Fruit fly (Drosophila melanogaster) whole organism, wandering third instar larva: ENCODE measurements around the gene CG11367.
"Not testable (repeated sequence)": the region's sequence is repeated elsewhere in the genome, so short reads cannot be mapped to it uniquely, and the experiment has no call there.

ENCODE experiments used
- Abd-B ChIP-seq: fragments of >200 bp; optimal IDR thresholded peaks from 2 replicates; lab custom pipeline; 2017; ENCODE audit warnings: missing biosample characterization, missing genetic modification characterization
- CG32264 ChIP-seq: fragments of 200-800 bp; sonication (Bioruptor generic); optimal IDR thresholded peaks from 2 replicates; lab custom pipeline; 2016; ENCODE audit warnings: missing biosample characterization, missing genetic modification characterization
- Dfd ChIP-seq: fragments of >200 bp; optimal IDR thresholded peaks from 2 replicates; lab custom pipeline; 2017; ENCODE audit warnings: missing biosample characterization, missing genetic modification characterization
- GATAd ChIP-seq: sonication (Bioruptor generic); optimal IDR thresholded peaks from 2 replicates; lab custom pipeline; 2016; ENCODE audit warnings: missing biosample characterization, missing genetic modification characterization
- HLH106 ChIP-seq: fragments of 200-800 bp; optimal IDR thresholded peaks from 3 replicates; lab custom pipeline; 2019; ENCODE audit warnings: missing biosample characterization, mild to moderate bottlenecking, missing genetic modification characterization, moderate library complexity
- Hr78 ChIP-seq: fragments of >200 bp; optimal IDR thresholded peaks from 2 replicates; lab custom pipeline; 2017; ENCODE audit warnings: missing biosample characterization, missing genetic modification characterization
- Hr83 ChIP-seq: fragments of 200-300 bp; sonication (Bioruptor generic); optimal IDR thresholded peaks from 2 replicates; lab custom pipeline; 2016; ENCODE audit warnings: missing biosample characterization, mild to moderate bottlenecking, missing genetic modification characterization, moderate library complexity; ENCODE audit not compliant: poor library complexity, severe bottlenecking
- Jra ChIP-seq: sonication (Bioruptor generic); optimal IDR thresholded peaks from 2 replicates; lab custom pipeline; 2016; ENCODE audit warnings: missing biosample characterization, missing genetic modification characterization
- Mio ChIP-seq: sonication (Bioruptor generic); optimal IDR thresholded peaks from 2 replicates; lab custom pipeline; 2016; ENCODE audit warnings: missing biosample characterization, missing genetic modification characterization
- Myc ChIP-seq: fragments of >200 bp; optimal IDR thresholded peaks from 2 replicates; lab custom pipeline; 2017
- N ChIP-seq: fragments of >200 bp; optimal IDR thresholded peaks from 2 replicates; lab custom pipeline; 2018; ENCODE audit warnings: missing biosample characterization, missing external identifiers, missing genetic modification characterization
- OdsH ChIP-seq: fragments of 200-800 bp; sonication (Bioruptor generic); optimal IDR thresholded peaks from 2 replicates; lab custom pipeline; 2016; ENCODE audit warnings: missing biosample characterization, mild to moderate bottlenecking, missing genetic modification characterization
- Rel ChIP-seq, 2 experiments: fragments of 200-800 bp; sonication (Bioruptor generic) in 1 of 2; optimal IDR thresholded peaks; 2 replicates in 1 of 2; 3 replicates in 1 of 2; lab custom pipeline; 2016 to 2019; ENCODE audit warnings: mild to moderate bottlenecking in 2 of 2, missing biosample characterization in 2 of 2, missing genetic modification characterization in 2 of 2, moderate library complexity in 1 of 2
- Vsx2 ChIP-seq: fragments of 200-300, 225-300 bp; sonication (Bioruptor generic); optimal IDR thresholded peaks from 2 replicates; lab custom pipeline; 2018; ENCODE audit warnings: missing biosample characterization, missing genetic modification characterization; ENCODE audit not compliant: partially characterized antibody
- br ChIP-seq: fragments of 200-800 bp; sonication (Bioruptor generic); optimal IDR thresholded peaks from 2 replicates; lab custom pipeline; 2016; ENCODE audit warnings: missing biosample characterization, missing genetic modification characterization
- brk ChIP-seq: fragments of 200-800 bp; sonication (Bioruptor generic); optimal IDR thresholded peaks from 2 replicates; lab custom pipeline; 2016; ENCODE audit warnings: missing biosample characterization, mild to moderate bottlenecking, missing genetic modification characterization
- dl ChIP-seq, 2 experiments: fragments of 175-275, 200-275 bp in 1 of 2; fragments of 200-275 bp in 1 of 2; sonication (Bioruptor generic); optimal IDR thresholded peaks; lab custom pipeline; 2018; ENCODE audit warnings: mild to moderate bottlenecking in 2 of 2, missing biosample characterization in 2 of 2, missing genetic modification characterization in 2 of 2, moderate library complexity in 2 of 2; ENCODE audit not compliant: partially characterized antibody in 2 of 2, insufficient read depth in 1 of 2
- dmrt93B ChIP-seq: fragments of 200-800 bp; sonication (Bioruptor generic); optimal IDR thresholded peaks from 2 replicates; lab custom pipeline; 2018; ENCODE audit warnings: missing biosample characterization, mild to moderate bottlenecking, missing genetic modification characterization
- dsf ChIP-seq: sonication (Bioruptor generic); optimal IDR thresholded peaks from 2 replicates; lab custom pipeline; 2016; ENCODE audit warnings: missing biosample characterization, missing genetic modification characterization, borderline replicate concordance
- ey ChIP-seq: fragments of 200-800 bp; sonication (Bioruptor generic); optimal IDR thresholded peaks from 2 replicates; lab custom pipeline; 2016; ENCODE audit warnings: missing biosample characterization, missing genetic modification characterization
- foxo ChIP-seq, 2 experiments: fragments of 200-800 bp; sonication (Bioruptor generic); optimal IDR thresholded peaks; 2 replicates in 1 of 2; 3 replicates in 1 of 2; lab custom pipeline; 2016 to 2017; ENCODE audit warnings: missing biosample characterization in 2 of 2, missing genetic modification characterization in 2 of 2
- h ChIP-seq: fragments of 200-800 bp; sonication (Bioruptor generic); optimal IDR thresholded peaks from 3 replicates; lab custom pipeline; 2016; ENCODE audit warnings: missing biosample characterization, mild to moderate bottlenecking, missing genetic modification characterization
- jim ChIP-seq: fragments of 175-275, 200-325 bp; sonication (Bioruptor generic); optimal IDR thresholded peaks from 2 replicates; lab custom pipeline; 2016; ENCODE audit warnings: missing biosample characterization, mild to moderate bottlenecking, missing genetic modification characterization
- lola ChIP-seq: fragments of >200 bp; optimal IDR thresholded peaks from 2 replicates; lab custom pipeline; 2017; ENCODE audit warnings: missing biosample characterization, missing genetic modification characterization
- psq ChIP-seq: fragments of 200-800 bp; sonication (Bioruptor generic); optimal IDR thresholded peaks from 3 replicates; lab custom pipeline; 2017; ENCODE audit warnings: missing biosample characterization, mild to moderate bottlenecking, missing genetic modification characterization, moderate library complexity
- rgr ChIP-seq: fragments of 200-800 bp; sonication (Bioruptor generic); optimal IDR thresholded peaks from 3 replicates; lab custom pipeline; 2016; ENCODE audit warnings: missing biosample characterization, mild to moderate bottlenecking, missing genetic modification characterization
- sage ChIP-seq: fragments of 200-800 bp; sonication (Bioruptor generic); optimal IDR thresholded peaks from 2 replicates; lab custom pipeline; 2016; ENCODE audit warnings: missing biosample characterization, mild to moderate bottlenecking, missing genetic modification characterization
- tai ChIP-seq: sonication (Bioruptor generic); optimal IDR thresholded peaks from 2 replicates; lab custom pipeline; 2016; ENCODE audit warnings: missing biosample characterization, missing genetic modification characterization
- usp ChIP-seq: fragments of >200 bp; optimal IDR thresholded peaks from 2 replicates; lab custom pipeline; 2017; ENCODE audit warnings: missing biosample characterization, missing genetic modification characterization
- woc ChIP-seq: sonication (Bioruptor generic); optimal IDR thresholded peaks from 2 replicates; lab custom pipeline; 2016; ENCODE audit warnings: missing biosample characterization, mild to moderate bottlenecking, missing genetic modification characterization

The CG11367 gene

dm6 chr3L:22692428-22692827 is 35.5 kb upstream of the CG11367 start, which contains the start of gene CG14454:
TSS of gene CG14454 (minus strand) at chr3L:22692528.
- TF ChIP-seq sage (GFP tag; lab: Kevin White, UChicago); brk (GFP tag; lab: Kevin White, UChicago); HLH106 (tag; lab: Kevin White, UChicago): not testable (repeated sequence)

- TF ChIP-seq tai (GFP tag; lab: Kevin White, UChicago): no peak
- TF ChIP-seq Rel (GFP tag; optimal IDR thresholded peaks at IDR 0.05; lab: Kevin White, UChicago): no peak
- TF ChIP-seq Rel (tag; optimal IDR thresholded peaks at IDR 0.05; lab: Kevin White, UChicago): no peak
- TF ChIP-seq Hr78 (GFP tag; lab: Kevin White, UChicago): no peak
- no peak for TF ChIP-seq jim
- no peak for TF ChIP-seq OdsH (GFP tag; lab: Kevin White, UChicago)
Measured at dm6 chr3L:22693712-22694111, 34.2 kb upstream of the CG11367 start, which contains the start of the genes CG12546 and CG14453. TSS of gene CG12546 (minus strand) at chr3L:22693812. TSS of gene CG14453 (plus strand) at chr3L:22694083.

- no peak for TF ChIP-seq Rel (GFP tag; optimal IDR thresholded peaks at IDR 0.05; lab: Kevin White, UChicago)
- no peak for TF ChIP-seq Rel (tag; optimal IDR thresholded peaks at IDR 0.05; lab: Kevin White, UChicago)
- TF ChIP-seq jim: no peak
- TF ChIP-seq br (GFP tag; lab: Kevin White, UChicago): no peak
- no peak for TF ChIP-seq Mio
- TF ChIP-seq rgr (GFP tag; lab: Kevin White, UChicago): no peak
- TF ChIP-seq Jra (GFP tag; lab: Kevin White, UChicago): no peak
- no peak for TF ChIP-seq OdsH (GFP tag; lab: Kevin White, UChicago)
- TF ChIP-seq woc (GFP tag; lab: Kevin White, UChicago): no peak
- no peak for TF ChIP-seq psq (GFP tag; lab: Kevin White, UChicago)
- no peak for TF ChIP-seq CG32264 (GFP tag; lab: Kevin White, UChicago)
- no peak for TF ChIP-seq N (GFP tag; lab: Kevin White, UChicago)
- no peak for TF ChIP-seq Hr83 (GFP tag; lab: Kevin White, UChicago)
- no peak for TF ChIP-seq ey (GFP tag; lab: Kevin White, UChicago)
- TF ChIP-seq tai (GFP tag; lab: Kevin White, UChicago): no peak
- no peak for TF ChIP-seq GATAd (GFP tag; lab: Kevin White, UChicago)
- no peak for TF ChIP-seq foxo (GFP tag; optimal IDR thresholded peaks at IDR 0.05; lab: Kevin White, UChicago)
- no peak for TF ChIP-seq Dfd
- TF ChIP-seq dsf (GFP tag; lab: Kevin White, UChicago): no peak
- no peak for TF ChIP-seq HLH106 (tag; lab: Kevin White, UChicago)
- no peak for TF ChIP-seq dl (GFP tag; optimal IDR thresholded peaks at IDR 0.05; lab: Kevin White, UChicago; ENCODE audit: insufficient read depth in 1 of 2, partially characterized antibody in 2 of 2)
Measured at dm6 chr3L:22695653-22696052, 32.3 kb upstream of the CG11367 start, which contains the start of gene CG14452. TSS of gene CG14452 (plus strand) at chr3L:22695953.

- TF ChIP-seq Abd-B, lola, N (GFP tag; lab: Kevin White, UChicago): not testable (repeated sequence)
Measured at dm6 chr3L:22696930-22697329, 31.0 kb upstream of the CG11367 start, which contains the start of gene CG32453. TSS of gene CG32453 (plus strand) at chr3L:22697230.

- TF ChIP-seq GATAd (GFP tag; lab: Kevin White, UChicago): no peak
- no peak for TF ChIP-seq br (GFP tag; lab: Kevin White, UChicago)
- TF ChIP-seq Vsx2 (GFP tag; lab: Kevin White, UChicago): no peak
- no peak for TF ChIP-seq Myc (lab: Kevin White, UChicago)
- TF ChIP-seq dsf (GFP tag; lab: Kevin White, UChicago): no peak
- TF ChIP-seq N (GFP tag; lab: Kevin White, UChicago): no peak
- TF ChIP-seq CG32264 (GFP tag; lab: Kevin White, UChicago): no peak
- no peak for TF ChIP-seq Dfd
- TF ChIP-seq h (GFP tag; lab: Kevin White, UChicago): no peak
- no peak for TF ChIP-seq Abd-B (GFP tag; lab: Kevin White, UChicago)
- TF ChIP-seq woc (GFP tag; lab: Kevin White, UChicago): no peak
- no peak for TF ChIP-seq brk (GFP tag; lab: Kevin White, UChicago)
- no peak for TF ChIP-seq usp (GFP tag; lab: Kevin White, UChicago)
- no peak for TF ChIP-seq Hr83 (GFP tag; lab: Kevin White, UChicago)
- TF ChIP-seq dmrt93B (GFP tag; lab: Kevin White, UChicago): no peak
- TF ChIP-seq tai (GFP tag; lab: Kevin White, UChicago): no peak
Measured at dm6 chr3L:22699133-22699532, 28.8 kb upstream of the CG11367 start, which contains the start of gene CG45116. TSS of gene CG45116 (plus strand) at chr3L:22699433.
